Fruit fly (Drosophila melanogaster) whole organism, pupa: Measurements from ENCODE around the gene grim.

Source experiments
- CG12605 ChIP-seq: fragments of 200-800 bp; sonication (Bioruptor generic); IDR thresholded peaks from 2 replicates; pipeline ENCODE4 v1.3.6; 2022; ENCODE audit warnings: missing biosample characterization, missing genetic modification characterization
- CG13204 ChIP-seq: fragments of 200-800 bp; sonication (Bioruptor generic); optimal IDR thresholded peaks from 2 replicates; lab custom pipeline; 2018; ENCODE audit warnings: missing biosample characterization, mild to moderate bottlenecking, missing genetic modification characterization, moderate library complexity
- CG34367 ChIP-seq: fragments of 200-800 bp; sonication (Bioruptor generic); optimal IDR thresholded peaks from 2 replicates; lab custom pipeline; 2018; ENCODE audit warnings: missing biosample characterization, mild to moderate bottlenecking, missing genetic modification characterization
- CG8301 ChIP-seq: fragments of 200-800 bp; sonication (Bioruptor generic); optimal IDR thresholded peaks from 2 replicates; lab custom pipeline; 2018; ENCODE audit warnings: missing biosample characterization, mild to moderate bottlenecking, missing genetic modification characterization
- EcR ChIP-seq: fragments of 200-800 bp; sonication (Bioruptor generic); optimal IDR thresholded peaks from 3 replicates; lab custom pipeline; 2019; ENCODE audit warnings: missing biosample characterization, missing genetic modification characterization, mild to moderate bottlenecking, moderate library complexity, missing genetic modification reagents
- Ets98B ChIP-seq: fragments of 200-800 bp; sonication (Bioruptor generic); IDR thresholded peaks from 2 replicates; pipeline ENCODE4 v1.3.6; 2022; ENCODE audit warnings: missing biosample characterization, missing genetic modification characterization
- Pif1A ChIP-seq: fragments of 200-800 bp; sonication (Bioruptor generic); optimal IDR thresholded peaks from 3 replicates; lab custom pipeline; 2016; ENCODE audit warnings: missing biosample characterization, missing genetic modification characterization
- Pif1B ChIP-seq: fragments of 200-800 bp; sonication (Bioruptor generic); optimal IDR thresholded peaks from 3 replicates; lab custom pipeline; 2016; ENCODE audit warnings: missing biosample characterization, missing genetic modification characterization
- Snoo ChIP-seq: fragments of 200-800 bp; sonication (Bioruptor generic); optimal IDR thresholded peaks from 3 replicates; lab custom pipeline; 2017; ENCODE audit warnings: missing biosample characterization, mild to moderate bottlenecking, missing genetic modification characterization, inconsistent platforms
- fd96Ca ChIP-seq: fragments of 200-800 bp; sonication (Bioruptor generic); IDR thresholded peaks from 3 replicates; pipeline ENCODE4 v1.3.6; 2022; ENCODE audit warnings: missing biosample characterization, missing genetic modification characterization

dm6 chr3L:18349090-18349709, 45.0 kb upstream of the grim start:
- TF ChIP-seq Pif1B = no peak
- TF ChIP-seq CG13204 (GFP tag; lab: Kevin White, UChicago) = no peak
- no peak for TF ChIP-seq Pif1A (GFP tag; lab: Kevin White, UChicago)
- TF ChIP-seq Snoo (tag; lab: Kevin White, UChicago) = no peak
- TF ChIP-seq Ets98B (GFP tag; lab: Robert Waterston, UW) = no peak
- no peak for TF ChIP-seq fd96Ca (GFP tag; lab: Robert Waterston, UW)
- TF ChIP-seq CG8301 (tag; lab: Kevin White, UChicago) = no peak
- TF ChIP-seq EcR (GFP tag; lab: Kevin White, UChicago) = no peak
- TF ChIP-seq CG12605 = no peak
- TF ChIP-seq CG34367 = no peak
